Worm (Caenorhabditis elegans) whole organism, young adult: ENCODE results near the gene B0244.7.

Experiments used
- B0019.2 ChIP-seq: fragments of 200-800 bp; sonication (Bioruptor generic); conservative IDR thresholded peaks from 2 replicates; pipeline ENCODE4 v1.3.6; 2022; ENCODE audit warnings: missing genetic modification reagents, missing genetic modification characterization, missing compliant biosample characterization
- B0261.1 ChIP-seq: sonication (generic microtip); optimal IDR thresholded peaks from 2 replicates; lab custom pipeline; 2016; ENCODE audit warnings: mild to moderate bottlenecking, missing genetic modification characterization, moderate library complexity, missing compliant biosample characterization
- D2030.7 ChIP-seq: fragments of 200-800 bp; sonication (Bioruptor generic); IDR thresholded peaks from 2 replicates; pipeline ENCODE4 v1.3.6; 2022; ENCODE audit warnings: missing genetic modification reagents, missing genetic modification characterization, missing compliant biosample characterization
- F10E7.11 ChIP-seq: sonication (generic microtip); optimal IDR thresholded peaks from 2 replicates; lab custom pipeline; 2017; ENCODE audit warnings: mild to moderate bottlenecking, missing genetic modification characterization, moderate library complexity, missing compliant biosample characterization
- F22D6.2 ChIP-seq: sonication (generic microtip); optimal IDR thresholded peaks from 2 replicates; lab custom pipeline; 2016; ENCODE audit warnings: mild to moderate bottlenecking, missing genetic modification characterization, missing compliant biosample characterization
- F33H1.4 ChIP-seq: fragments of 200-800 bp; sonication (Bioruptor generic); IDR thresholded peaks from 2 replicates; pipeline ENCODE4 v1.3.6; 2022; ENCODE audit warnings: missing genetic modification reagents, missing genetic modification characterization, missing compliant biosample characterization
- F37B4.10 ChIP-seq: fragments of 200-800 bp; sonication (Bioruptor generic); IDR thresholded peaks from 2 replicates; pipeline ENCODE4 v1.3.6; 2022; ENCODE audit warnings: missing genetic modification characterization, missing compliant biosample characterization
- F52B5.7 ChIP-seq: sonication (generic microtip); optimal IDR thresholded peaks from 2 replicates; lab custom pipeline; 2016; ENCODE audit warnings: mild to moderate bottlenecking, missing genetic modification characterization, missing compliant biosample characterization
- F55B11.4 ChIP-seq: sonication (generic microtip); optimal IDR thresholded peaks from 2 replicates; lab custom pipeline; 2016; ENCODE audit warnings: missing compliant biosample characterization, missing genetic modification characterization, borderline replicate concordance; ENCODE audit not compliant: insufficient read depth
- F57C9.4 ChIP-seq: sonication (generic microtip); optimal IDR thresholded peaks from 2 replicates; lab custom pipeline; 2017; ENCODE audit warnings: mild to moderate bottlenecking, missing genetic modification characterization, missing compliant biosample characterization
- T26A5.8 ChIP-seq: sonication (generic microtip); optimal IDR thresholded peaks from 2 replicates; lab custom pipeline; 2016; ENCODE audit warnings: missing genetic modification characterization, missing compliant biosample characterization
- Y53F4B.3 ChIP-seq: fragments of 200-800 bp; sonication (Bioruptor generic); IDR thresholded peaks from 2 replicates; pipeline ENCODE4 v1.3.6; 2022; ENCODE audit warnings: missing genetic modification reagents, missing genetic modification characterization, missing compliant biosample characterization
- Y53G8AR.9 ChIP-seq: fragments of 200-800 bp; sonication (Bioruptor generic); conservative IDR thresholded peaks from 2 replicates; pipeline ENCODE4 v1.3.6; 2022; ENCODE audit warnings: missing genetic modification reagents, missing genetic modification characterization, missing compliant biosample characterization
- aptf-3 ChIP-seq: fragments of 200-800 bp; sonication (Bioruptor generic); IDR thresholded peaks from 2 replicates; pipeline ENCODE4 v1.3.6; 2022; ENCODE audit warnings: missing genetic modification characterization, missing compliant biosample characterization
- athp-1 ChIP-seq: sonication (generic microtip); optimal IDR thresholded peaks from 2 replicates; lab custom pipeline; 2017; ENCODE audit warnings: mild to moderate bottlenecking, missing genetic modification characterization, missing compliant biosample characterization
- attf-5 ChIP-seq: fragments of 200-800 bp; sonication (Bioruptor generic); optimal IDR thresholded peaks from 2 replicates; lab custom pipeline; 2018; ENCODE audit warnings: mild to moderate bottlenecking, missing genetic modification characterization, missing compliant biosample characterization
- attf-6 ChIP-seq: fragments of 200-800 bp; sonication (Bioruptor generic); IDR thresholded peaks from 2 replicates; pipeline ENCODE4 v1.3.6; 2022; ENCODE audit warnings: missing genetic modification reagents, missing genetic modification characterization, missing compliant biosample characterization
- bed-2 ChIP-seq: fragments of 200-800 bp; sonication (Bioruptor generic); IDR thresholded peaks from 2 replicates; pipeline ENCODE4 v1.3.6; 2022; ENCODE audit warnings: missing genetic modification reagents, missing genetic modification characterization, missing compliant biosample characterization
- ccch-3 ChIP-seq: fragments of 200-800 bp; sonication (Bioruptor generic); optimal IDR thresholded peaks from 2 replicates; lab custom pipeline; 2018; ENCODE audit warnings: mild to moderate bottlenecking, missing genetic modification characterization, missing compliant biosample characterization
- ceh-27 ChIP-seq: fragments of 200-800 bp; sonication (Bioruptor generic); optimal IDR thresholded peaks from 2 replicates; lab custom pipeline; 2018; ENCODE audit warnings: mild to moderate bottlenecking, missing genetic modification characterization, moderate library complexity, missing compliant biosample characterization
- ceh-40 ChIP-seq: fragments of 200-800 bp; sonication (Bioruptor generic); IDR thresholded peaks from 2 replicates; pipeline ENCODE4 v1.3.6; 2022; ENCODE audit warnings: missing genetic modification characterization, missing compliant biosample characterization
- ceh-79 ChIP-seq: sonication (generic microtip); optimal IDR thresholded peaks from 2 replicates; lab custom pipeline; 2017; ENCODE audit warnings: mild to moderate bottlenecking, missing genetic modification characterization, missing compliant biosample characterization
- ceh-91 ChIP-seq: fragments of 200-800 bp; sonication (Bioruptor generic); IDR thresholded peaks from 2 replicates; pipeline ENCODE4 v1.3.6; 2022; ENCODE audit warnings: missing genetic modification reagents, missing genetic modification characterization, missing compliant biosample characterization
- die-1 ChIP-seq: sonication (generic microtip); optimal IDR thresholded peaks from 2 replicates; lab custom pipeline; 2016; ENCODE audit warnings: missing genotype, mild to moderate bottlenecking, missing genetic modification characterization, missing compliant biosample characterization
- efl-1 ChIP-seq: fragments of 150-350 bp; optimal IDR thresholded peaks from 2 replicates; lab custom pipeline; 2014; ENCODE audit warnings: missing biosample characterization, missing genetic modification reagents, missing genetic modification characterization
- egl-18 ChIP-seq: fragments of 200-800 bp; sonication (Bioruptor generic); IDR thresholded peaks from 2 replicates; pipeline ENCODE4 v1.3.6; 2022; ENCODE audit warnings: missing genetic modification reagents, missing genetic modification characterization, missing compliant biosample characterization
- egrh-3 ChIP-seq: fragments of 200-800 bp; sonication (Bioruptor generic); IDR thresholded peaks from 2 replicates; pipeline ENCODE4 v1.3.6; 2022; ENCODE audit warnings: missing genetic modification reagents, missing genetic modification characterization, missing compliant biosample characterization
- gei-17 ChIP-seq: fragments of 200-800 bp; sonication (Bioruptor generic); optimal IDR thresholded peaks from 2 replicates; lab custom pipeline; 2018; ENCODE audit warnings: mild to moderate bottlenecking, missing genetic modification characterization, missing compliant biosample characterization
- him-1 ChIP-seq: sonication (generic microtip); optimal IDR thresholded peaks from 2 replicates; lab custom pipeline; 2016; ENCODE audit warnings: missing genotype, missing genetic modification reagents, missing genetic modification characterization, missing compliant biosample characterization
- hmg-1.2 ChIP-seq: fragments of 200-800 bp; sonication (Bioruptor generic); IDR thresholded peaks from 2 replicates; pipeline ENCODE4 v1.3.6; 2022; ENCODE audit warnings: missing genetic modification reagents, missing genetic modification characterization, missing compliant biosample characterization
- lin-40 ChIP-seq: sonication (generic microtip); optimal IDR thresholded peaks from 2 replicates; lab custom pipeline; 2016; ENCODE audit warnings: missing genetic modification characterization, mild to moderate bottlenecking, missing compliant biosample characterization, missing genotype, missing genetic modification reagents
- lsl-1 ChIP-seq: fragments of 200-800 bp; sonication (Bioruptor generic); optimal IDR thresholded peaks from 2 replicates; lab custom pipeline; 2018; ENCODE audit warnings: mild to moderate bottlenecking, missing genetic modification characterization, moderate library complexity, missing compliant biosample characterization
- madf-6 ChIP-seq: fragments of 200-800 bp; sonication (Bioruptor generic); IDR thresholded peaks from 2 replicates; pipeline ENCODE4 v1.3.6; 2022; ENCODE audit warnings: missing genetic modification reagents, missing genetic modification characterization, missing compliant biosample characterization
- madf-8 ChIP-seq: fragments of 200-800 bp; sonication (Bioruptor generic); conservative IDR thresholded peaks from 2 replicates; pipeline ENCODE4 v1.3.6; 2022; ENCODE audit warnings: missing genetic modification reagents, missing genetic modification characterization, missing compliant biosample characterization
- nfyb-1 ChIP-seq: fragments of 200-800 bp; sonication (Bioruptor generic); IDR thresholded peaks from 2 replicates; pipeline ENCODE4 v1.3.6; 2022; ENCODE audit warnings: missing genetic modification reagents, missing genetic modification characterization, missing compliant biosample characterization
- nhr-90 ChIP-seq: sonication (generic microtip); optimal IDR thresholded peaks from 2 replicates; lab custom pipeline; 2016; ENCODE audit warnings: missing genotype, mild to moderate bottlenecking, missing genetic modification characterization, missing compliant biosample characterization
- rec-8 ChIP-seq, 2 experiments: sonication (generic microtip); optimal IDR thresholded peaks; 2 replicates each; lab custom pipeline; 2016; ENCODE audit warnings: mild to moderate bottlenecking in 2 of 2, missing genetic modification characterization in 2 of 2, missing genetic modification reagents in 2 of 2, missing genotype in 2 of 2, missing biosample characterization in 1 of 2, missing compliant biosample characterization in 1 of 2, moderate library complexity in 1 of 2
- snpc-4 ChIP-seq, 5 experiments: fragments of 150-350 bp in 1 of 5; sonication (generic microtip) in 4 of 5; optimal IDR thresholded peaks; 2 replicates each; lab custom pipeline; 2014 to 2018; ENCODE audit warnings: missing genetic modification characterization in 5 of 5, missing biosample characterization in 3 of 5, antibody characterized with exemption in 2 of 5, mild to moderate bottlenecking in 2 of 5, missing compliant biosample characterization in 2 of 5, missing genotype in 2 of 5, moderate library complexity in 2 of 5, missing genetic modification reagents in 1 of 5
- somi-1 ChIP-seq: fragments of 200-800 bp; sonication (Bioruptor generic); optimal IDR thresholded peaks from 2 replicates; lab custom pipeline; 2018; ENCODE audit warnings: mild to moderate bottlenecking, missing genetic modification characterization, missing compliant biosample characterization
- tbx-9 ChIP-seq: sonication (generic microtip); optimal IDR thresholded peaks from 2 replicates; lab custom pipeline; 2016; ENCODE audit warnings: borderline replicate concordance, missing genetic modification characterization, inconsistent platforms, missing compliant biosample characterization
- xnd-1 ChIP-seq: sonication (generic microtip); optimal IDR thresholded peaks from 2 replicates; lab custom pipeline; 2016; ENCODE audit warnings: missing genotype, missing genetic modification reagents, missing genetic modification characterization, missing compliant biosample characterization
- zfh-2 ChIP-seq: fragments of 200-800 bp; sonication (Bioruptor generic); conservative IDR thresholded peaks from 2 replicates; pipeline ENCODE4 v1.3.6; 2022; ENCODE audit warnings: missing genetic modification reagents, missing genetic modification characterization, missing compliant biosample characterization
- ztf-22 ChIP-seq: fragments of 200-800 bp; sonication (Bioruptor generic); optimal IDR thresholded peaks from 2 replicates; lab custom pipeline; 2018; ENCODE audit warnings: mild to moderate bottlenecking, missing genetic modification characterization, moderate library complexity, missing compliant biosample characterization
- ztf-25 ChIP-seq: fragments of 200-800 bp; sonication (Bioruptor generic); IDR thresholded peaks from 2 replicates; pipeline ENCODE4 v1.3.6; 2022; ENCODE audit warnings: missing genetic modification reagents, missing genetic modification characterization, missing compliant biosample characterization
- ztf-26 ChIP-seq: sonication (generic microtip); optimal IDR thresholded peaks from 2 replicates; lab custom pipeline; 2017; ENCODE audit warnings: missing genetic modification characterization, missing compliant biosample characterization
- ztf-3 ChIP-seq: fragments of 200-800 bp; sonication (Bioruptor generic); optimal IDR thresholded peaks from 2 replicates; lab custom pipeline; 2018; ENCODE audit warnings: mild to moderate bottlenecking, missing genetic modification characterization, missing compliant biosample characterization
- ztf-6 ChIP-seq: fragments of 200-800 bp; sonication (Bioruptor generic); IDR thresholded peaks from 2 replicates; pipeline ENCODE4 v1.3.6; 2022; ENCODE audit warnings: missing genetic modification reagents, missing genetic modification characterization, missing compliant biosample characterization

Gene B0244.7

ce11 chrIII:5697963-5698730 is 33.2 kb upstream of the B0244.7 start, which contains the start of the genes lgg-3 and rgs-5 (continued):
- TF ChIP-seq madf-8 (peak; percentile 72), ztf-22 (no peak), F57C9.4 (no peak), nfyb-1 (GFP tag; lab: Robert Waterston, UW) (no peak), ztf-25 (GFP tag; lab: Robert Waterston, UW) (no peak), gei-17 (GFP tag; lab: Kevin White, UChicago) (no peak), B0019.2 (GFP tag; lab: Robert Waterston, UW) (no peak), F22D6.2 (tag; lab: Kevin White, UChicago) (no peak), ztf-3 (GFP tag; lab: Kevin White, UChicago) (no peak), bed-2 (no peak), somi-1 (GFP tag; lab: Kevin White, UChicago) (no peak), egrh-3 (GFP tag; lab: Robert Waterston, UW) (no peak), Y53F4B.3 (GFP tag; lab: Robert Waterston, UW) (no peak), ceh-40 (no peak), aptf-3 (no peak), B0261.1 (tag; lab: Kevin White, UChicago) (no peak), ztf-26 (no peak), F52B5.7 (tag; lab: Kevin White, UChicago) (no peak), him-1 (tag; lab: Kevin White, UChicago) (peak; percentile 64), rec-8 (tag; optimal IDR thresholded peaks at IDR 0.05; lab: Kevin White, UChicago) (no peak), zfh-2 (no peak), athp-1 (tag; lab: Kevin White, UChicago) (peak; percentile 13), tbx-9 (tag; lab: Kevin White, UChicago) (no peak), ccch-3 (GFP tag; lab: Kevin White, UChicago) (no peak), hmg-1.2 (GFP tag; lab: Robert Waterston, UW) (peak; percentile 13; the same call in 1 of the 2 replicates), lin-40 (tag; lab: Kevin White, UChicago) (no peak), nhr-90 (no peak), lsl-1 (peak; percentile 96), F55B11.4 (tag; lab: Kevin White, UChicago) (no peak), ceh-27 (GFP tag; lab: Kevin White, UChicago) (peak; percentile 12), ztf-6 (GFP tag; lab: Robert Waterston, UW) (no peak), snpc-4 (GFP tag; optimal IDR thresholded peaks at IDR 0.05; lab: Kevin White, UChicago) (no peak), snpc-4 (tag; optimal IDR thresholded peaks at IDR 0.05; lab: Kevin White, UChicago) (peak; percentile 5 to 81 (median 31)), T26A5.8 (tag; lab: Kevin White, UChicago) (no peak), egl-18 (GFP tag; lab: Robert Waterston, UW) (no peak), attf-6 (GFP tag; lab: Robert Waterston, UW) (no peak), ceh-79 (tag; lab: Kevin White, UChicago) (no peak), F10E7.11 (tag; lab: Kevin White, UChicago) (no peak)

ce11 chrIII:5701491-5701890 is 29.8 kb upstream of the B0244.7 start:
- TF ChIP-seq B0019.2 (GFP tag; lab: Robert Waterston, UW) (no peak), madf-8 (peak; percentile 49), madf-6 (GFP tag; lab: Robert Waterston, UW) (peak; percentile 78), die-1 (no peak), F33H1.4 (GFP tag; lab: Robert Waterston, UW) (peak; percentile 79), efl-1 (GFP tag; lab: Kevin White, UChicago) (peak; percentile 83), lsl-1 (peak; percentile 80), xnd-1 (tag; lab: Kevin White, UChicago) (peak; percentile 21), gei-17 (GFP tag; lab: Kevin White, UChicago) (no peak), Y53G8AR.9 (no peak), rec-8 (tag; optimal IDR thresholded peaks at IDR 0.05; lab: Kevin White, UChicago) (no peak), F37B4.10 (no peak), D2030.7 (GFP tag; lab: Robert Waterston, UW) (peak; percentile 41; the same call in 1 of the 2 replicates), ceh-91 (GFP tag; lab: Robert Waterston, UW) (peak; percentile 41; the same call in 1 of the 2 replicates), attf-5 (GFP tag; lab: Kevin White, UChicago) (no peak)
- TF ChIP-seq, all 124 proteins: peak for 8
